Worm (Caenorhabditis elegans) whole organism, late embryonic: ENCODE results near the gene C29F7.3.

Experiments used
- ahr-1 ChIP-seq: sonication (generic microtip); optimal IDR thresholded peaks from 2 replicates; lab custom pipeline; 2016; ENCODE audit warnings: missing genetic modification characterization, missing compliant biosample characterization
- ama-1 ChIP-seq: fragments of 150-350 bp; optimal IDR thresholded peaks from 2 replicates; lab custom pipeline; 2014
- ceh-6 ChIP-seq: fragments of 200-800 bp; sonication (Bioruptor generic); optimal IDR thresholded peaks from 2 replicates; lab custom pipeline; 2018; ENCODE audit warnings: mild to moderate bottlenecking, missing genetic modification characterization, missing compliant biosample characterization
- ceh-9 ChIP-seq: sonication (generic microtip); optimal IDR thresholded peaks from 2 replicates; lab custom pipeline; 2016; ENCODE audit warnings: mild to moderate bottlenecking, missing genetic modification characterization, inconsistent platforms, missing compliant biosample characterization
- fkh-6 ChIP-seq: sonication (generic microtip); optimal IDR thresholded peaks from 2 replicates; lab custom pipeline; 2016; ENCODE audit warnings: missing genetic modification characterization, missing compliant biosample characterization
- hlh-30 ChIP-seq: sonication (generic microtip); optimal IDR thresholded peaks from 2 replicates; lab custom pipeline; 2017; ENCODE audit warnings: antibody characterized with exemption, missing genetic modification characterization, missing compliant biosample characterization; ENCODE audit not compliant: insufficient read depth
- nfya-1 ChIP-seq: sonication (generic microtip); optimal IDR thresholded peaks from 2 replicates; lab custom pipeline; 2017; ENCODE audit warnings: missing genetic modification characterization, mild to moderate bottlenecking, missing compliant biosample characterization, antibody characterized with exemption, moderate library complexity
- pqm-1 ChIP-seq: sonication (generic microtip); optimal IDR thresholded peaks from 2 replicates; lab custom pipeline; 2016; ENCODE audit warnings: missing genetic modification characterization, missing compliant biosample characterization
- ref-2 ChIP-seq: sonication (generic microtip); optimal IDR thresholded peaks from 2 replicates; lab custom pipeline; 2016; ENCODE audit warnings: missing genetic modification characterization, missing compliant biosample characterization
- unc-55 ChIP-seq: sonication (generic microtip); optimal IDR thresholded peaks from 2 replicates; lab custom pipeline; 2017; ENCODE audit warnings: missing biosample characterization, missing genetic modification reagents, missing genetic modification characterization

DNA sequence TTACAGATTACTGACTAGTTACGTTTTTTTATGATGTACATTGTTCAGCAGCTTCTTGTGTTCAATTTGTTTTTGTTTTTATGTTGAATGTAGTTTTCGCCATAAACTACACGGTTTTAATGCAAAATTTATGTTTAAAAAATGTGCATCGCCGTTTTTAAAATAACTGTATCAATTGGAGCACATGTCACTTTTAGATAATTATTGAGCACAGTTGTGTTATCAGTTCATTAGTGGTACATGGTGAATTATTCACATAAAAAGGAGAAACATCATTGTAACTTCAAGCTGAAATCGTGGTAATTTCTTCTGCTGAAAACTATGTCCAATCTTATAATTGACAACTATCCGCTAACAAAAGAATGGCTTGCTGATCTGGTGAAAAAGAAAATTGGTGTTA is 7.4 kb downstream of the C29F7.3 start:
- no peak for TF ChIP-seq pqm-1 (tag; lab: Kevin White, UChicago)
- no peak for TF ChIP-seq unc-55 (GFP tag; lab: Kevin White, UChicago)
- no peak for TF ChIP-seq ama-1
- no peak for TF ChIP-seq ref-2 (tag; lab: Kevin White, UChicago)
- no peak for TF ChIP-seq hlh-30 (tag; lab: Kevin White, UChicago)
- no peak for TF ChIP-seq nfya-1
- no peak for TF ChIP-seq ahr-1
- TF ChIP-seq fkh-6 (tag; lab: Kevin White, UChicago), result no peak
- no peak for TF ChIP-seq ceh-6 (GFP tag; lab: Kevin White, UChicago)
- no peak for TF ChIP-seq ceh-9 (tag; lab: Kevin White, UChicago)
